Worm (Caenorhabditis elegans): ENCODE data around the gene atg-4.2.

- TF ChIP-seq egl-27 (tag; optimal IDR thresholded peaks at IDR 0.05) (no peak), nhr-11 (tag; optimal IDR thresholded peaks at IDR 0.05) (no peak)
Observed at ce11 chrIV:11651965-11652453, 15.8 kb upstream of the atg-4.2 start, which contains the start of the genes acl-3 and ndub-6.
